Worm (Caenorhabditis elegans): ENCODE results near the gene col-10.
A peak's percentile ranks its signal among the peaks of the same experiment; 100 is the strongest.

col-10 gene

DNA sequence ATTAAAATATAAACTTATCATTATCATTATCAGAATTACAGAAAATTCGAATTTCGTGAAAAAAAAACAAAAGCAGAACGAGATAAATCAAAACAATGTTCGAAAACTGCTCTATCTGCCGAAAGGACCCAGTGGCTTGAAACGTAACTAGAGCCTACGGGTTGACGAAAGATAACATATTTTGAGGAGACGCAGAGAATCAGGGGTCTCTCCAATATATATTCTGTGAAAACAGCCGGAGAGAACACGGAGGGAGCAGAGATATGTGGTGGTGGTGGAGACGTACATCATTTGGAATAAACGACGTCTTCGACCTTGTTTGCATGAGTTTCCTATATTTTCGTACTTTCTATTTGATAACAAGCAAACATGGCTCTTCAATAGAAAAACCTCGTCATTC, 43.8 kb upstream of the col-10 start (continued):
- TF ChIP-seq Y22D7AL.16 (tag; optimal IDR thresholded peaks at IDR 0.05) (no peak), F13H6.1 (tag; optimal IDR thresholded peaks at IDR 0.05) (no peak), unc-55 (GFP tag; optimal IDR thresholded peaks at IDR 0.05) (no peak)

DNA sequence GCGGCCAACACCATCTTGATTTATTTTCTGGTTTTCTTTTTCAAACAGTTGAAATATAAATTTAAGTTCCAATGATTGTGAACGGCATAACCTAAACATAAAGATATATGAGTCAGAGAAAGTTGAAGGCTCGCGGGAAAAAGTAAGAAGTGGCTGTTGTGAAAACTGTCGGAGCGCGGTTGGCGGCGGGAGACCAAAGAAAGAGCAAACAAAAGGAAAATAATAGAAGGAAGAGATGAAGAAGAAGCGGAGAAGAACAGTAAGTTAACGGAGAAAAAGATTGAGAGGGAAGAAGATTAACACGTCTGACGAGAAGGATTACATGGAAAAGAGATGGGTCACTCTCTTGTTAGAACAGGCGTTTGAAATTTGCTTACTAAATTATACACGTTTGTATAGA, 42.3 kb upstream of the col-10 start, which contains the start of gene inx-10:
Gene inx-10, minus strand, starts transcription at position 101 of the 400 bp plus-strand sequence.
- TF ChIP-seq hlh-6 (tag; optimal IDR thresholded peaks at IDR 0.05) = no peak
- TF ChIP-seq ceh-2 (tag; optimal IDR thresholded peaks at IDR 0.05) = no peak
- TF ChIP-seq dve-1 (tag; optimal IDR thresholded peaks at IDR 0.05) = no peak
- no peak for TF ChIP-seq hlh-15 (tag; optimal IDR thresholded peaks at IDR 0.05)
- no peak for TF ChIP-seq ahr-1 (tag; optimal IDR thresholded peaks at IDR 0.05)
- TF ChIP-seq ceh-14 (tag; optimal IDR thresholded peaks at IDR 0.05) = no peak
- TF ChIP-seq ttx-3 (tag; optimal IDR thresholded peaks at IDR 0.05) = no peak
- no peak for TF ChIP-seq zip-5 (tag; optimal IDR thresholded peaks at IDR 0.05)
- TF ChIP-seq lim-6 (tag; optimal IDR thresholded peaks at IDR 0.05) = no peak
- TF ChIP-seq madf-2 (tag; optimal IDR thresholded peaks at IDR 0.05) = no peak
- TF ChIP-seq ztf-16 (tag; optimal IDR thresholded peaks at IDR 0.05) = no peak
- TF ChIP-seq unc-42 (tag; optimal IDR thresholded peaks at IDR 0.05) = no peak
- TF ChIP-seq ceh-34 (tag; optimal IDR thresholded peaks at IDR 0.05) = no peak
- no peak for TF ChIP-seq Y22D7AL.16 (tag; optimal IDR thresholded peaks at IDR 0.05)
- TF ChIP-seq lin-11 (tag; optimal IDR thresholded peaks at IDR 0.05) = no peak
- TF ChIP-seq fkh-6 (tag; optimal IDR thresholded peaks at IDR 0.05) = no peak
- no peak for TF ChIP-seq ceh-30 (tag; optimal IDR thresholded peaks at IDR 0.05)
- no peak for TF ChIP-seq pros-1 (tag; optimal IDR thresholded peaks at IDR 0.05)
- no peak for TF ChIP-seq tbx-2 (tag; optimal IDR thresholded peaks at IDR 0.05)

DNA sequence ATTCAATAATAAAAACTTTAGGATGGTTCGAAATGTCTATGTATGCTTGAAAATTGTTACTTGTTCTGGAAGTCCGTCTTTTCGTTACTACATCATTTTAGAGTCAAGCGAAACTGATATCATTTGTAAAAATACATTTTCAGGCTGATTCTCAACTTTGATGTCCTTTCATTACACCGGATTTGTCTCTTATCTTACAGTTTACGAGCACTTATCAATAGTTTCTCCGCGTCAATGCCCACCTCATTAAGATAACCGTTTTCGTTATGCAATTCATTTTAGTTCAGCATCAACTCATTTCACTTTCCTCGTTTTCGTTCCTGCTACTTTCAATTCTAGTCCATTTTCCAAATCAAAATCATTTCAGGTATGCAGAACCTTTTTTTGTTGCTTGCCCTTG, 37.6 kb upstream of the col-10 start, which contains the start of gene asp-2:
Gene asp-2, plus strand, starts transcription at position 368 of the 400 bp plus-strand sequence.
- TF ChIP-seq odd-2 (tag; optimal IDR thresholded peaks at IDR 0.05) (no peak), elt-2 (tag; optimal IDR thresholded peaks at IDR 0.05) (peak; percentile 69)

DNA sequence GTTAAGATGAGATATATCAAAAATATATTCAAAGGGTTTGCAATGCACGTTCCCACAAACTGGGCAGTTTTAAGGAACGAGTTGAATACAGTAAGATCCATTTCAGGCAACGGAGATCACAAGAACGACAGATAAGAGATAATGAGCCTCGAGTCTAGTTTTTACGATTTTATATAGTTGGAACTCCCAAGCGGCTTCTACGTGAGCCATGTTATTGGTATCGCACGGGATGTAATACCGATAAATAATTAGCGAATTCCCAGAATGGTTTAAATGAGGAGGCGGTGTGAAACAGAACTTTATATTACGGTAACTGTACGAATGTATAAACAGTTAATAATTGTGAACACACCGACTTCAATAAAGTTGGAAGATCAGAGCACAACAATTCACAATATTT, 33.8 kb upstream of the col-10 start, which contains the start of gene str-177:
Gene str-177, minus strand, starts transcription at position 101 of the 400 bp plus-strand sequence.
- no peak for TF ChIP-seq ceh-6 (GFP tag; optimal IDR thresholded peaks at IDR 0.05)
- no peak for TF ChIP-seq elt-2 (tag; optimal IDR thresholded peaks at IDR 0.05)
- no peak for TF ChIP-seq pag-3 (tag; optimal IDR thresholded peaks at IDR 0.05; ENCODE audit: borderline replicate concordance)
- no peak for TF ChIP-seq T23F11.4 (GFP tag; optimal IDR thresholded peaks at IDR 0.05)
- no peak for TF ChIP-seq hlh-8 (tag; optimal IDR thresholded peaks at IDR 0.05)
- no peak for TF ChIP-seq hlh-15 (tag; optimal IDR thresholded peaks at IDR 0.05)
- no peak for TF ChIP-seq ceh-48 (tag; optimal IDR thresholded peaks at IDR 0.05)
- TF ChIP-seq tbx-2 (tag; optimal IDR thresholded peaks at IDR 0.05) = no peak
- no peak for TF ChIP-seq unc-42 (tag; optimal IDR thresholded peaks at IDR 0.05)
- no peak for TF ChIP-seq dve-1 (tag; optimal IDR thresholded peaks at IDR 0.05)

DNA sequence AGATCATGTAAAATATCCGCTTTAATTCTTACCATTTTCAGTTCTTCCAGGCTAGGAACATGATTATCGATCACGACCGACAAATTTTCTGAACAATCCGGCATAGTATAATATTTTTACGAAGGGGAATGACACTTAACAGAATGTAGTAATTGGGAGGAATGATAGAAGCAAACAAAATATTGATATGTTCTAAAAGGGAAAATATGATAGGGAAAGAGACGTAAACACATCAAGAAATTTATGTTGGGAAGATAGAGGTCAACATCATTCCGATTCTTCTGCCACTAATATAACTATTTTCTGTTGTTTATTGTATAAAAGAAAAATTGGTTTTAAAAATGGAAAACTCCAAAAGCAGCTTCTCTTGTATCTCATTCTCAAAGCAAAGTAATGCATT, 32.0 kb upstream of the col-10 start, which contains the start of gene C24B5.4:
Gene C24B5.4, minus strand, starts transcription at position 206 of the 400 bp plus-strand sequence.
- TF ChIP-seq ceh-45 (GFP tag; IDR thresholded peaks at IDR 0.05) (no peak), ceh-2 (tag; optimal IDR thresholded peaks at IDR 0.05) (no peak), pax-1 (tag; optimal IDR thresholded peaks at IDR 0.05) (no peak), mec-3 (tag; optimal IDR thresholded peaks at IDR 0.05; ENCODE audit: borderline replicate concordance) (no peak), pha-2 (tag; optimal IDR thresholded peaks at IDR 0.05) (no peak), eyg-1 (tag; optimal IDR thresholded peaks at IDR 0.05) (no peak)

DNA sequence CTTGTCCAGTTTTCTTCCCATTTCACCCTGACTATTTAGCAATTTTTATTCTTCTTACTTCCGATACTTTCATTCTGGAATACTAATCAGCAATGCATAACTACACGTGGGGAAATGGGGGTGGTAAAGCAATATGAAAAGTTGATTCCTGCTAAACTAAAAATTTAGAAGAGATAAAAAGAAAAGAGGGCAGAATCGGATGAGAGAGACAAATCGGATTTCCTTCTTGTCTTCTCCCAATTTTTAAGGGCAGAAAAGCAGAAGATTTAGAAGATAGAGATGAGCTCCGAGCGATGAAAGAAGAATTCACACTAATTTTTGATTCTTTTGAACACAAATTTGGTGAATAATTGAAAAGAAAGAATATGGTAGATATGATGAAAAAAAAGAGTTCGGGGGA, 28.9 kb upstream of the col-10 start:
- TF ChIP-seq C08G9.2 (tag; optimal IDR thresholded peaks at IDR 0.05) (no peak), unc-42 (tag; optimal IDR thresholded peaks at IDR 0.05) (peak; percentile 93)

All from whole organism, late embryonic.